Worm (Caenorhabditis elegans) whole organism, L3 larva: ENCODE data around the gene F14D12.1.

Experiments used
- ZK546.5 ChIP-seq: sonication (generic microtip); optimal IDR thresholded peaks from 2 replicates; lab custom pipeline; 2017; ENCODE audit warnings: missing biosample characterization, missing genetic modification characterization
- ama-1 ChIP-seq: fragments of 150-350 bp; optimal IDR thresholded peaks from 2 replicates; lab custom pipeline; 2018
- ceh-9 ChIP-seq: sonication (generic microtip); optimal IDR thresholded peaks from 2 replicates; lab custom pipeline; 2018; ENCODE audit warnings: missing biosample characterization, missing genetic modification characterization
- eor-1 ChIP-seq, 2 experiments: fragments of 150-350 bp; optimal IDR thresholded peaks; 2 replicates each; lab custom pipeline; 2014 to 2018; ENCODE audit warnings: missing biosample characterization in 2 of 2, missing genetic modification characterization in 2 of 2
- fkh-10 ChIP-seq: sonication (generic microtip); optimal IDR thresholded peaks from 2 replicates; lab custom pipeline; 2017; ENCODE audit warnings: missing biosample characterization, missing genetic modification reagents, missing genetic modification characterization
- nfya-1 ChIP-seq: sonication (generic microtip); optimal IDR thresholded peaks from 2 replicates; lab custom pipeline; 2017; ENCODE audit warnings: missing genetic modification characterization, mild to moderate bottlenecking, missing compliant biosample characterization, antibody characterized with exemption, moderate library complexity; ENCODE audit not compliant: insufficient read depth
- nhr-11 ChIP-seq: fragments of 150-350 bp; optimal IDR thresholded peaks from 2 replicates; lab custom pipeline; 2014; ENCODE audit warnings: missing biosample characterization, missing genetic modification characterization
- nhr-12 ChIP-seq: fragments of 150-350 bp; optimal IDR thresholded peaks from 2 replicates; lab custom pipeline; 2014; ENCODE audit warnings: missing biosample characterization, missing genetic modification characterization
- pqm-1 ChIP-seq: fragments of 150-350 bp; optimal IDR thresholded peaks from 2 replicates; lab custom pipeline; 2017; ENCODE audit warnings: missing biosample characterization, missing genetic modification characterization, inconsistent platforms
- snpc-4 ChIP-seq: fragments of 150-350 bp; optimal IDR thresholded peaks from 2 replicates; lab custom pipeline; 2014; ENCODE audit warnings: missing biosample characterization, missing genetic modification characterization
- unc-39 ChIP-seq: sonication (generic microtip); optimal IDR thresholded peaks from 4 replicates; lab custom pipeline; 2017; ENCODE audit warnings: missing biosample characterization, missing genetic modification characterization
- unc-62 ChIP-seq: fragments of 150-350 bp; sonication (generic microtip); optimal IDR thresholded peaks from 4 replicates; lab custom pipeline; 2014; ENCODE audit warnings: missing biosample characterization, missing genetic modification reagents, missing genetic modification characterization
- ztf-11 ChIP-seq: fragments of 150-350 bp; optimal IDR thresholded peaks from 2 replicates; lab custom pipeline; 2014; ENCODE audit warnings: missing biosample characterization, missing genetic modification characterization

DNA sequence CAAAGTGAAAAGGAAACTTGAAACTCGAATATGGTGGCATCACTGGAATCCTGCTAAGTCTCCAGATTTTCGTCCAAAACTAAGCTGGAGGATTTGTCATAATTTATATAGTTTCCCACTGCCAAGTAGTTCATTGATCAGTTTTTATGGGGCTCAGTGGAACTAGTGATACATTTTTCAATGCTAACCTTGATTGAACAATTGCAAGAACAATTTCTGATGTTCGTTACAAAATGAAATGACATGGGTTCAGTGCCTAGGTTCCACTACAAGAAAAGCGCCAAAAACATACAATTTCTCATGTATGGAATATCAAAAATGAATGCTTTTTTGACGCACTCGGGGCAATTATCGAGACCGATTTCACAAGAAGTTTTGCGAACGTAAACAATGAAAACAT lies 18.2 kb downstream of the F14D12.1 start:
- TF ChIP-seq nhr-11 (tag; lab: Kevin White, UChicago) (no peak), nhr-12 (tag; lab: Kevin White, UChicago) (no peak), pqm-1 (tag; lab: Kevin White, UChicago) (no peak), unc-39 (tag; lab: Kevin White, UChicago) (no peak), fkh-10 (no peak), nfya-1 (no peak), ZK546.5 (tag; lab: Kevin White, UChicago) (no peak), ama-1 (lab: Kevin White, UChicago) (no peak), snpc-4 (tag; lab: Kevin White, UChicago) (no peak), unc-62 (GFP tag; lab: Kevin White, UChicago) (no peak), eor-1 (tag; optimal IDR thresholded peaks at IDR 0.05; lab: Kevin White, UChicago) (no peak), ztf-11 (tag; lab: Kevin White, UChicago) (no peak), ceh-9 (tag; lab: Kevin White, UChicago) (no peak)
